Fruit fly (Drosophila melanogaster): ENCODE measurements around the gene CG12679.

CG12679 gene

dm6 chrX:20393580-20393979 lies 17.3 kb upstream of the CG12679 start, which contains the start of gene Syx16:
Gene Syx16, minus strand, starts transcription at chrX:20393751.
- TF ChIP-seq Awh (GFP tag; IDR thresholded peaks at IDR 0.05) (no peak), CoRest (tag; optimal IDR thresholded peaks at IDR 0.05) (no peak), amos (GFP tag; IDR thresholded peaks at IDR 0.05; ENCODE audit: partially characterized antibody) (peak; percentile 42; the same call in 1 of the 2 replicates), Opbp (GFP tag; IDR thresholded peaks at IDR 0.05; ENCODE audit: partially characterized antibody) (0 out of 3 replicates have a peak, but pooled peaks have one; percentile 10), CG17829 (tag; optimal IDR thresholded peaks at IDR 0.05) (no peak), MESR4 (GFP tag; optimal IDR thresholded peaks at IDR 0.05) (peak; percentile 74), ara (GFP tag; IDR thresholded peaks at IDR 0.05) (no peak), Myb (GFP tag; optimal IDR thresholded peaks at IDR 0.05) (peak; percentile 66), gfzf (GFP tag; optimal IDR thresholded peaks at IDR 0.05) (peak; percentile 59), MBD-R2 (GFP tag; IDR thresholded peaks at IDR 0.05) (peak; percentile 37), salm (tag; optimal IDR thresholded peaks at IDR 0.05) (no peak), Dref (GFP tag; IDR thresholded peaks at IDR 0.05) (peak; percentile 45), ci (GFP tag; IDR thresholded peaks at IDR 0.05) (no peak), CG13287 (GFP tag; IDR thresholded peaks at IDR 0.05; ENCODE audit: partially characterized antibody) (0 out of 2 replicates have a peak, but pooled peaks have one; percentile 6), CG7745 (tag; optimal IDR thresholded peaks at IDR 0.05) (no peak), C15 (GFP tag; IDR thresholded peaks at IDR 0.05) (no peak), CG6654 (GFP tag; optimal IDR thresholded peaks at IDR 0.05) (no peak), CG9797 (GFP tag; optimal IDR thresholded peaks at IDR 0.05) (peak; percentile 56), pzg (GFP tag; optimal IDR thresholded peaks at IDR 0.05) (peak; percentile 40)

dm6 chrX:20391230-20391629 lies 14.9 kb upstream of the CG12679 start:
- TF ChIP-seq CG17385 (GFP tag; optimal IDR thresholded peaks at IDR 0.05) (no peak), CG14014 (GFP tag; IDR thresholded peaks at IDR 0.05) (no peak), sd (tag; optimal IDR thresholded peaks at IDR 0.05) (peak; percentile 43), CG9797 (GFP tag; optimal IDR thresholded peaks at IDR 0.05) (peak; percentile 80), z (GFP tag; IDR thresholded peaks at IDR 0.05) (no peak), CG10267 (tag; optimal IDR thresholded peaks at IDR 0.05) (peak; percentile 7), CG11247 (GFP tag; IDR thresholded peaks at IDR 0.05) (no peak), CG15601 (tag; optimal IDR thresholded peaks at IDR 0.05) (no peak), E2f2 (GFP tag; IDR thresholded peaks at IDR 0.05) (peak; percentile 42), stwl (tag; optimal IDR thresholded peaks at IDR 0.05) (peak; percentile 72), pzg (GFP tag; optimal IDR thresholded peaks at IDR 0.05) (peak; percentile 75), Myb (GFP tag; optimal IDR thresholded peaks at IDR 0.05) (peak; percentile 52), CG12659 (GFP tag; optimal IDR thresholded peaks at IDR 0.05) (peak; percentile 15), ap (GFP tag; IDR thresholded peaks at IDR 0.05) (no peak), H15 (GFP tag; IDR thresholded peaks at IDR 0.05) (0 out of 3 replicates have a peak, but pooled peaks have one; percentile 12), CG12104 (GFP tag; optimal IDR thresholded peaks at IDR 0.05) (no peak), fd96Cb (tag; optimal IDR thresholded peaks at IDR 0.05) (no peak), Dll (GFP tag; IDR thresholded peaks at IDR 0.05; ENCODE audit: partially characterized antibody) (0 out of 4 replicates have a peak, but pooled peaks have one; percentile 20), sens (GFP tag) (peak; percentile 9), Six4 (GFP tag; optimal IDR thresholded peaks at IDR 0.05) (no peak), sr (GFP tag; IDR thresholded peaks at IDR 0.05) (no peak), pan (optimal IDR thresholded peaks at IDR 0.05) (no peak), pan (GFP tag; optimal IDR thresholded peaks at IDR 0.05 in 1 of 2, IDR thresholded peaks at IDR 0.05 in 1 of 2) (no peak), gcm2 (GFP tag; optimal IDR thresholded peaks at IDR 0.05) (no peak), CTCF (GFP tag; optimal IDR thresholded peaks at IDR 0.05) (peak; percentile 71), Scr (GFP tag; IDR thresholded peaks at IDR 0.05; ENCODE audit: partially characterized antibody) (peak; percentile 17; the same call in 1 of the 2 replicates), Oaz (GFP tag; IDR thresholded peaks at IDR 0.05) (no peak), H2.0 (GFP tag; IDR thresholded peaks at IDR 0.05) (no peak), nerfin-2 (GFP tag; IDR thresholded peaks at IDR 0.05; ENCODE audit: partially characterized antibody) (no peak), CG4854 (GFP tag; optimal IDR thresholded peaks at IDR 0.05) (no peak), HLHmδ (GFP tag; optimal IDR thresholded peaks at IDR 0.05) (no peak), Max (GFP tag; optimal IDR thresholded peaks at IDR 0.05) (peak; percentile 78), CG12942 (GFP tag; optimal IDR thresholded peaks at IDR 0.05) (no peak), jigr1 (GFP tag; IDR thresholded peaks at IDR 0.05) (no peak), aop (GFP tag; IDR thresholded peaks at IDR 0.05) (no peak)
